Fruit fly (Drosophila melanogaster): Measurements from ENCODE around the gene Wwox.
"Not testable (repeated sequence)": the region's sequence is repeated elsewhere in the genome, so short reads cannot be mapped to it uniquely, and the experiment has no call there.

The Wwox gene

dm6 chr2L:7984889-7985514 is 19.1 kb downstream of the Wwox start:
- TF ChIP-seq foxo (GFP tag; optimal IDR thresholded peaks at IDR 0.05): peak in 1 of 2 experiments; percentile 46
- peak; percentile 2 for TF ChIP-seq OdsH (GFP tag; optimal IDR thresholded peaks at IDR 0.05)
- TF ChIP-seq h (GFP tag; optimal IDR thresholded peaks at IDR 0.05): peak; percentile 55
- no peak for TF ChIP-seq Myc (optimal IDR thresholded peaks at IDR 0.05)
- peak; percentile 1 for TF ChIP-seq brk (GFP tag; optimal IDR thresholded peaks at IDR 0.05)
- no peak for TF ChIP-seq Sp1 (GFP tag; optimal IDR thresholded peaks at IDR 0.05)
- peak; percentile 9 for TF ChIP-seq ey (GFP tag; optimal IDR thresholded peaks at IDR 0.05)
- peak; percentile 54 for TF ChIP-seq woc (GFP tag; optimal IDR thresholded peaks at IDR 0.05)
- TF ChIP-seq fru (GFP tag; optimal IDR thresholded peaks at IDR 0.05): peak; percentile 49
- TF ChIP-seq sage (GFP tag; optimal IDR thresholded peaks at IDR 0.05): no peak
- no peak for TF ChIP-seq Rel (GFP tag; optimal IDR thresholded peaks at IDR 0.05)
- peak; percentile 54 for TF ChIP-seq Rel (tag; optimal IDR thresholded peaks at IDR 0.05)
- TF ChIP-seq rgr (GFP tag; optimal IDR thresholded peaks at IDR 0.05): peak; percentile 49
- TF ChIP-seq CrebA (GFP tag; optimal IDR thresholded peaks at IDR 0.05; ENCODE audit: borderline replicate concordance): no peak
- TF ChIP-seq Vsx2 (GFP tag; optimal IDR thresholded peaks at IDR 0.05; ENCODE audit: partially characterized antibody): peak; percentile 76
- TF ChIP-seq dsf (GFP tag; optimal IDR thresholded peaks at IDR 0.05; ENCODE audit: borderline replicate concordance): no peak

- TF ChIP-seq Hr83 (GFP tag; optimal IDR thresholded peaks at IDR 0.05; ENCODE audit: poor library complexity, severe bottlenecking) (peak; percentile 54), Vsx2 (GFP tag; optimal IDR thresholded peaks at IDR 0.05; ENCODE audit: partially characterized antibody) (peak; percentile 57), dl (GFP tag; optimal IDR thresholded peaks at IDR 0.05; ENCODE audit: insufficient read depth in 1 of 2, partially characterized antibody in 2 of 2) (peak in 1 of 2 experiments; percentile 29), Rel (GFP tag; optimal IDR thresholded peaks at IDR 0.05) (no peak), Rel (tag; optimal IDR thresholded peaks at IDR 0.05) (peak; percentile 57), br (GFP tag; optimal IDR thresholded peaks at IDR 0.05) (peak; percentile 6), OdsH (GFP tag; optimal IDR thresholded peaks at IDR 0.05) (no peak), CrebA (GFP tag; optimal IDR thresholded peaks at IDR 0.05; ENCODE audit: borderline replicate concordance) (peak; percentile 81), foxo (GFP tag; optimal IDR thresholded peaks at IDR 0.05) (peak in 1 of 2 experiments; percentile 5), brk (GFP tag; optimal IDR thresholded peaks at IDR 0.05) (no peak), rgr (GFP tag; optimal IDR thresholded peaks at IDR 0.05) (peak; percentile 12), h (GFP tag; optimal IDR thresholded peaks at IDR 0.05) (peak; percentile 32), fru (GFP tag; optimal IDR thresholded peaks at IDR 0.05) (peak; percentile 99), Myc (optimal IDR thresholded peaks at IDR 0.05) (no peak), Dif (GFP tag; optimal IDR thresholded peaks at IDR 0.05; ENCODE audit: partially characterized antibody) (peak; percentile 24), dsf (GFP tag; optimal IDR thresholded peaks at IDR 0.05; ENCODE audit: borderline replicate concordance) (no peak)
These were observed 19.9 kb downstream of the Wwox start, which contains the start of gene Snoo for dm6 chr2L:7984059-7984800. Snoo (minus strand) TSS chr2L:7984196.

- TF ChIP-seq brk (GFP tag; optimal IDR thresholded peaks at IDR 0.05); psq (GFP tag; optimal IDR thresholded peaks at IDR 0.05); CrebA (GFP tag; optimal IDR thresholded peaks at IDR 0.05; ENCODE audit: borderline replicate concordance): not testable (repeated sequence)
These were observed 20.4 kb downstream of the Wwox start, which contains the start of gene CG7231 for dm6 chr2L:7983646-7984045. CG7231 (plus strand) TSS chr2L:7983946.

dm6 chr2L:7976738-7977137 is 27.3 kb downstream of the Wwox start:
- TF ChIP-seq HLH106 (tag; optimal IDR thresholded peaks at IDR 0.05) (no peak), dmrt93B (GFP tag; optimal IDR thresholded peaks at IDR 0.05) (no peak), CG32264 (GFP tag; optimal IDR thresholded peaks at IDR 0.05) (no peak), Jra (GFP tag; optimal IDR thresholded peaks at IDR 0.05) (no peak), woc (GFP tag; optimal IDR thresholded peaks at IDR 0.05) (no peak), psq (GFP tag; optimal IDR thresholded peaks at IDR 0.05) (peak; percentile 32), jim (GFP tag; optimal IDR thresholded peaks at IDR 0.05) (no peak), Sp1 (GFP tag; optimal IDR thresholded peaks at IDR 0.05) (no peak), pan (optimal IDR thresholded peaks at IDR 0.05) (peak; percentile 73), h (GFP tag; optimal IDR thresholded peaks at IDR 0.05) (peak; percentile 34), dsf (GFP tag; optimal IDR thresholded peaks at IDR 0.05; ENCODE audit: borderline replicate concordance) (no peak), Abd-B (GFP tag; optimal IDR thresholded peaks at IDR 0.05) (no peak), Hnf4 (GFP tag; optimal IDR thresholded peaks at IDR 0.05) (no peak), Dif (GFP tag; optimal IDR thresholded peaks at IDR 0.05; ENCODE audit: partially characterized antibody) (peak; percentile 64), tai (GFP tag; optimal IDR thresholded peaks at IDR 0.05) (no peak), foxo (GFP tag; optimal IDR thresholded peaks at IDR 0.05) (no peak), GATAd (GFP tag; optimal IDR thresholded peaks at IDR 0.05) (no peak), rgr (GFP tag; optimal IDR thresholded peaks at IDR 0.05) (peak; percentile 27), Rel (GFP tag; optimal IDR thresholded peaks at IDR 0.05) (no peak), Rel (tag; optimal IDR thresholded peaks at IDR 0.05) (peak; percentile 1), Dfd (GFP tag; optimal IDR thresholded peaks at IDR 0.05) (peak; percentile 97), brk (GFP tag; optimal IDR thresholded peaks at IDR 0.05) (no peak), lola (GFP tag; optimal IDR thresholded peaks at IDR 0.05) (peak; percentile 65), Hr83 (GFP tag; optimal IDR thresholded peaks at IDR 0.05; ENCODE audit: poor library complexity, severe bottlenecking) (no peak), CG9705 (GFP tag; optimal IDR thresholded peaks at IDR 0.05) (no peak), N (GFP tag; optimal IDR thresholded peaks at IDR 0.05) (peak; percentile 90), Vsx2 (GFP tag; optimal IDR thresholded peaks at IDR 0.05; ENCODE audit: partially characterized antibody) (no peak), dl (GFP tag; optimal IDR thresholded peaks at IDR 0.05; ENCODE audit: insufficient read depth in 1 of 2, partially characterized antibody in 2 of 2) (peak in 1 of 2 experiments; percentile 30)
